Worm (Caenorhabditis elegans) whole organism, late embryonic: ENCODE measurements around the gene glb-25.

Experiments used
- F13H6.1 ChIP-seq: sonication (generic microtip); optimal IDR thresholded peaks from 2 replicates; lab custom pipeline; 2016; ENCODE audit warnings: missing genetic modification characterization, missing compliant biosample characterization
- ceh-31 ChIP-seq: sonication (generic microtip); optimal IDR thresholded peaks from 2 replicates; lab custom pipeline; 2016; ENCODE audit warnings: missing genetic modification characterization, missing compliant biosample characterization
- elt-4 ChIP-seq: sonication (generic microtip); optimal IDR thresholded peaks from 2 replicates; lab custom pipeline; 2016; ENCODE audit warnings: missing genetic modification characterization, missing compliant biosample characterization
- nhr-11 ChIP-seq: fragments of 150-350 bp; optimal IDR thresholded peaks from 2 replicates; lab custom pipeline; 2014; ENCODE audit warnings: missing biosample characterization, missing genetic modification characterization
- pha-4 ChIP-seq: fragments of 150-350 bp; optimal IDR thresholded peaks from 2 replicates; lab custom pipeline; 2018; ENCODE audit warnings: missing biosample characterization, missing genetic modification reagents, missing genetic modification characterization
- sdc-2 ChIP-seq: sonication (generic microtip); optimal IDR thresholded peaks from 2 replicates; lab custom pipeline; 2016; ENCODE audit warnings: missing genotype, missing genetic modification characterization, missing compliant biosample characterization
- sox-4 ChIP-seq: sonication (generic microtip); optimal IDR thresholded peaks from 2 replicates; lab custom pipeline; 2017; ENCODE audit warnings: mild to moderate bottlenecking, missing genetic modification characterization, inconsistent platforms, missing compliant biosample characterization
- unc-86 ChIP-seq: sonication (generic microtip); optimal IDR thresholded peaks from 2 replicates; lab custom pipeline; 2016; ENCODE audit warnings: missing genetic modification characterization, missing compliant biosample characterization

- TF ChIP-seq elt-4 (tag; lab: Kevin White, UChicago) (no peak), nhr-11 (tag; lab: Kevin White, UChicago) (no peak), sox-4 (no peak), pha-4 (tag; lab: Kevin White, UChicago) (no peak), sdc-2 (tag; lab: Kevin White, UChicago) (no peak), F13H6.1 (tag; lab: Kevin White, UChicago) (no peak), unc-86 (tag; lab: Kevin White, UChicago) (no peak), ceh-31 (no peak)
Measured at ce11 chrV:1921321-1921720, 16.7 kb upstream of the glb-25 start, which contains the start of gene gst-37.
